Worm (Caenorhabditis elegans) whole organism, L4 larva: Measurements from ENCODE around the gene C02F12.8.
A peak's percentile ranks its signal among the peaks of the same experiment; 100 is the strongest.

Experiments
- F26F4.8 ChIP-seq: fragments of 200-800 bp; sonication (Bioruptor generic); conservative IDR thresholded peaks from 2 replicates; pipeline ENCODE4 v1.3.6; 2022; ENCODE audit warnings: missing genetic modification characterization, missing compliant biosample characterization
- F49E8.2 ChIP-seq: sonication (generic microtip); optimal IDR thresholded peaks from 2 replicates; lab custom pipeline; 2016; ENCODE audit warnings: missing compliant biosample characterization, mild to moderate bottlenecking, missing genetic modification characterization, borderline replicate concordance
- Y48G9A.11 ChIP-seq: fragments of 200-800 bp; sonication (Bioruptor generic); IDR thresholded peaks from 2 replicates; pipeline ENCODE4 v1.3.6; 2022; ENCODE audit warnings: missing genetic modification reagents, missing genetic modification characterization, missing compliant biosample characterization
- ZK337.2 ChIP-seq: fragments of 200-800 bp; sonication (Bioruptor generic); IDR thresholded peaks from 2 replicates; pipeline ENCODE4 v1.3.6; 2022; ENCODE audit warnings: missing genetic modification reagents, missing genetic modification characterization, missing compliant biosample characterization
- aly-2 ChIP-seq: sonication (generic microtip); optimal IDR thresholded peaks from 2 replicates; lab custom pipeline; 2018; ENCODE audit warnings: missing biosample characterization, missing genetic modification characterization
- ama-1 ChIP-seq: fragments of 150-350 bp; optimal IDR thresholded peaks from 2 replicates; lab custom pipeline; 2014; ENCODE audit warnings: inconsistent platforms, mixed read lengths
- ceh-20 ChIP-seq: fragments of 200-800 bp; sonication (Bioruptor generic); IDR thresholded peaks from 2 replicates; pipeline ENCODE4 v1.3.6; 2022; ENCODE audit warnings: missing genetic modification reagents, missing genetic modification characterization, missing compliant biosample characterization
- ceh-62 ChIP-seq: sonication (generic microtip); optimal IDR thresholded peaks from 2 replicates; lab custom pipeline; 2017; ENCODE audit warnings: missing biosample characterization, missing genetic modification characterization
- daf-12 ChIP-seq: fragments of 150-350 bp; optimal IDR thresholded peaks from 2 replicates; lab custom pipeline; 2014; ENCODE audit warnings: missing biosample characterization, missing genetic modification reagents, missing genetic modification characterization
- daf-16 ChIP-seq, 3 experiments: sonication (generic microtip); optimal IDR thresholded peaks; 2 replicates each; lab custom pipeline; 2016 to 2017; ENCODE audit warnings: missing genetic modification characterization in 3 of 3, missing genetic modification reagents in 3 of 3, mild to moderate bottlenecking in 2 of 3, missing compliant biosample characterization in 2 of 3, missing biosample characterization in 1 of 3, moderate library complexity in 1 of 3
- dmd-9 ChIP-seq: fragments of 200-800 bp; sonication (Bioruptor generic); IDR thresholded peaks from 2 replicates; pipeline ENCODE4 v1.3.6; 2022; ENCODE audit warnings: missing genetic modification reagents, missing genetic modification characterization, missing compliant biosample characterization
- egl-27 ChIP-seq: sonication (generic microtip); optimal IDR thresholded peaks from 3 replicates; lab custom pipeline; 2017; ENCODE audit warnings: missing biosample characterization, missing genetic modification reagents, missing genetic modification characterization
- fos-1 ChIP-seq: fragments of 150-350 bp; optimal IDR thresholded peaks from 2 replicates; lab custom pipeline; 2014; ENCODE audit warnings: missing biosample characterization, missing genetic modification characterization
- hlh-30 ChIP-seq: sonication (generic microtip); optimal IDR thresholded peaks from 2 replicates; lab custom pipeline; 2017; ENCODE audit warnings: antibody characterized with exemption, mild to moderate bottlenecking, missing genetic modification characterization, missing compliant biosample characterization; ENCODE audit not compliant: insufficient read depth
- hmg-1.1 ChIP-seq: fragments of 200-800 bp; sonication (Bioruptor generic); IDR thresholded peaks from 2 replicates; pipeline ENCODE4 v1.3.6; 2022; ENCODE audit warnings: missing genetic modification reagents, missing genetic modification characterization, missing compliant biosample characterization
- lin-29 ChIP-seq: fragments of 200-800 bp; sonication (Bioruptor generic); IDR thresholded peaks from 2 replicates; pipeline ENCODE4 v1.3.6; 2022; ENCODE audit warnings: missing genetic modification reagents, missing genetic modification characterization, missing compliant biosample characterization
- lin-38 ChIP-seq: fragments of 200-800 bp; sonication (Bioruptor generic); IDR thresholded peaks from 2 replicates; pipeline ENCODE4 v1.3.6; 2022; ENCODE audit warnings: missing genetic modification reagents, missing genetic modification characterization, missing compliant biosample characterization
- lin-39 ChIP-seq: fragments of 150-350 bp; optimal IDR thresholded peaks from 2 replicates; lab custom pipeline; 2014; ENCODE audit warnings: missing biosample characterization, missing genetic modification reagents, missing genetic modification characterization
- lsy-2 ChIP-seq, 2 experiments: fragments of 150-350 bp in 1 of 2; sonication (generic microtip) in 1 of 2; optimal IDR thresholded peaks; 2 replicates each; lab custom pipeline; 2014 to 2017; ENCODE audit warnings: missing biosample characterization in 2 of 2, missing genetic modification characterization in 2 of 2
- nhr-102 ChIP-seq: sonication (generic microtip); optimal IDR thresholded peaks from 2 replicates; lab custom pipeline; 2016; ENCODE audit warnings: mild to moderate bottlenecking, missing genetic modification characterization, moderate library complexity, missing compliant biosample characterization
- nhr-25 ChIP-seq: sonication (generic microtip); optimal IDR thresholded peaks from 2 replicates; lab custom pipeline; 2017; ENCODE audit warnings: missing genetic modification characterization, mild to moderate bottlenecking, missing compliant biosample characterization, antibody characterized with exemption, moderate library complexity, borderline replicate concordance; ENCODE audit not compliant: insufficient read depth
- nhr-42 ChIP-seq: fragments of 200-800 bp; sonication (Bioruptor generic); IDR thresholded peaks from 2 replicates; pipeline ENCODE4 v1.3.6; 2022; ENCODE audit warnings: missing genetic modification characterization, missing compliant biosample characterization
- nhr-6 ChIP-seq: fragments of 150-350 bp; optimal IDR thresholded peaks from 2 replicates; lab custom pipeline; 2014; ENCODE audit warnings: missing biosample characterization, missing genetic modification characterization
- php-3 ChIP-seq: fragments of 200-800 bp; sonication (Bioruptor generic); IDR thresholded peaks from 2 replicates; pipeline ENCODE4 v1.3.6; 2022; ENCODE audit warnings: missing genetic modification reagents, missing genetic modification characterization, missing compliant biosample characterization
- saeg-2 ChIP-seq: fragments of 200-800 bp; sonication (Bioruptor generic); IDR thresholded peaks from 2 replicates; pipeline ENCODE4 v1.3.6; 2022; ENCODE audit warnings: missing genetic modification reagents, missing genetic modification characterization, missing compliant biosample characterization
- sdz-12 ChIP-seq: fragments of 200-800 bp; sonication (Bioruptor generic); optimal IDR thresholded peaks from 2 replicates; lab custom pipeline; 2018; ENCODE audit warnings: mild to moderate bottlenecking, missing genetic modification characterization, missing compliant biosample characterization
- set-16 ChIP-seq: fragments of 200-800 bp; sonication (Bioruptor generic); IDR thresholded peaks from 2 replicates; pipeline ENCODE4 v1.3.6; 2022; ENCODE audit warnings: missing genetic modification reagents, missing genetic modification characterization, missing compliant biosample characterization
- snpc-1.2 ChIP-seq: fragments of 200-800 bp; sonication (Bioruptor generic); IDR thresholded peaks from 2 replicates; pipeline ENCODE4 v1.3.6; 2022; ENCODE audit warnings: missing genetic modification reagents, missing genetic modification characterization, missing compliant biosample characterization
- unc-39 ChIP-seq: sonication (generic microtip); optimal IDR thresholded peaks from 2 replicates; lab custom pipeline; 2017; ENCODE audit warnings: missing biosample characterization, missing genetic modification characterization
- unc-62 ChIP-seq, 3 experiments: fragments of 150-350 bp in 1 of 3; sonication (generic microtip); optimal IDR thresholded peaks in 2 of 3; peaks in 1 of 3; 1 replicate in 1 of 3; 2 replicates in 2 of 3; lab custom pipeline; 2014 to 2017; ENCODE audit warnings: missing biosample characterization in 3 of 3, missing genetic modification characterization in 3 of 3, missing genetic modification reagents in 3 of 3, missing genotype in 1 of 3
- zag-1 ChIP-seq: fragments of 150-350 bp; optimal IDR thresholded peaks from 2 replicates; lab custom pipeline; 2014; ENCODE audit warnings: missing biosample characterization, missing genetic modification characterization
- ztf-11 ChIP-seq: fragments of 150-350 bp; optimal IDR thresholded peaks from 2 replicates; lab custom pipeline; 2014; ENCODE audit warnings: missing biosample characterization, missing genetic modification characterization

The C02F12.8 gene

DNA sequence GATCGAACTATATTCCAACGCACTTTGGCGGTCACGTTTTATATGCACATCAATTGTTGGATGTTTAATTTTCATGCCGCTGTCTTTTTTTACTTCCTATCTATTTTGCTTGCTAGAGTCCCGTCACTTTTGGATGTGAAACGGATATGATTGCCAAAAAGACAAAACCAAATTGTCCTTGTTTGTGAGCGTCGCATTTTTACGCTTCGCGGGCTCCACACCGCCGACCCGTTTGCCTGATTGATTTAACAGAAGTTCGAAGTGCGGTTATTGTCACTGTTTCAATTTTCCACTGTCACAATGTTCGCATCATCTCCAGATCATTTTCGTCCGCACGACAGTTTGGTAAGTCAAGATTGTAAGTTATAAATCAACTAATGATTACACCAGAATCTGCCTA lies 21.8 kb upstream of the C02F12.8 start, which contains the start of gene C01C4.2:
TSS of gene C01C4.2 (plus strand) at position 301 of the 400 bp plus-strand sequence.
- no peak for TF ChIP-seq aly-2 (tag; lab: Kevin White, UChicago)
- TF ChIP-seq unc-62 (GFP tag; optimal IDR thresholded peaks at IDR 0.05 in 1 of 2; lab: Kevin White, UChicago), result no peak
- no peak for TF ChIP-seq unc-62 (tag; optimal IDR thresholded peaks at IDR 0.05; lab: Kevin White, UChicago)
- TF ChIP-seq daf-12 (tag; lab: Kevin White, UChicago), result no peak
- TF ChIP-seq dmd-9, result 0 out of 2 replicates have a peak, but pooled peaks have one; percentile 13
- TF ChIP-seq saeg-2, result no peak

DNA sequence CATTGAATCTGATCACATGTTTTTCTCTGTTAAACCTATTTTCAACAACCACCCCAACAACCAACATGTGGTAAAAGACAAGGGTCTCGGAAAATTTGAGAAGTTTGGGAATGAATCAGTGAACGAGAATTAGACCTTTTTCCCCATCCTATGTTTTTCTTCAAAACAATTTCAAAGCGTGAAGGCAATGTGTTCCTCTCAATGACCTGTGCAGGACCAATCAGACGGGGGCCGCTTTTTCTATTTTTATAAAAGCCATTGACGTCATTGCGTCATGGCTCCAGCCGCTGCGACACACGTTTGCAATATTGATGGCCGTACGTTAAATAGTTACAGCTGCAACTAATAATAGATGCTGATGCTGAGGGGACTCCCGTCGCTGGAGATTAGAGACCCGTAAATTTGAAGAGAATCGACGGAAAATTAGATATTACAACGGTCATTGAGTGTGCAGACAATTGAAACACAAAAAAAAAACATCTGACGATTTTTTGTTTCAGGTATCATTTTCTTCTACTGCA lies 18.6 kb upstream of the C02F12.8 start:
- TF ChIP-seq ceh-20 (GFP tag; lab: Robert Waterston, UW), result 0 out of 2 replicates have a peak, but pooled peaks have one; percentile 8
- peak in 1 of 2 experiments; percentile 76 for TF ChIP-seq daf-16 (GFP tag; optimal IDR thresholded peaks at IDR 0.05; lab: Kevin White, UChicago)
- TF ChIP-seq daf-16 (tag; optimal IDR thresholded peaks at IDR 0.05; lab: Kevin White, UChicago), result no peak
- TF ChIP-seq unc-62 (GFP tag; optimal IDR thresholded peaks at IDR 0.05 in 1 of 2; lab: Kevin White, UChicago), result peak in 1 of 2 experiments; percentile 89
- TF ChIP-seq unc-62 (tag; optimal IDR thresholded peaks at IDR 0.05; lab: Kevin White, UChicago), result no peak
- no peak for TF ChIP-seq fos-1 (tag; lab: Kevin White, UChicago)
- no peak for TF ChIP-seq nhr-42 (GFP tag; lab: Robert Waterston, UW)
- 0 out of 2 replicates have a peak, but pooled peaks have one; percentile 25 for TF ChIP-seq hmg-1.1

DNA sequence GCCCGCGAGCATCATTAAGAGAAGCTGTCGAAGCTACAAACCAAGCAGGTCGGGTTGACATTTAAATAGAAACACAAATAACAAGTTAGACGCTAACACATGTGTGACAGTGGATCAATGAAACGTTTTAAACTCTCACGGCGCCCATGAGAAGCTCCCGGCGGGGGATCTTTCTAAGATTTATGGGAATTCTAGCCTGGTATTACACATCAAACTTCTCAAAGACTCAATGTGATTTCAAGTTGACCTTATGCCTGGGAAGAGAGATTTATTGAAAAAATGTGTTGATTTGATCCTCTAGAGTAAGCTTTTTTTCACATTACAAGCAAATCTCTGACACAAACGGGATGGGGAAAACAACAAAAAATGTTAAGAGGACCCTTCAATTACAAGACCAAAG lies 16.7 kb upstream of the C02F12.8 start:
- TF ChIP-seq Y48G9A.11 (GFP tag; lab: Robert Waterston, UW) (no peak), F49E8.2 (tag; lab: Kevin White, UChicago) (no peak), daf-16 (GFP tag; optimal IDR thresholded peaks at IDR 0.05; lab: Kevin White, UChicago) (peak in 1 of 2 experiments; percentile 55), daf-16 (tag; optimal IDR thresholded peaks at IDR 0.05; lab: Kevin White, UChicago) (no peak)
- TF ChIP-seq, all 104 proteins: peak for 1

DNA sequence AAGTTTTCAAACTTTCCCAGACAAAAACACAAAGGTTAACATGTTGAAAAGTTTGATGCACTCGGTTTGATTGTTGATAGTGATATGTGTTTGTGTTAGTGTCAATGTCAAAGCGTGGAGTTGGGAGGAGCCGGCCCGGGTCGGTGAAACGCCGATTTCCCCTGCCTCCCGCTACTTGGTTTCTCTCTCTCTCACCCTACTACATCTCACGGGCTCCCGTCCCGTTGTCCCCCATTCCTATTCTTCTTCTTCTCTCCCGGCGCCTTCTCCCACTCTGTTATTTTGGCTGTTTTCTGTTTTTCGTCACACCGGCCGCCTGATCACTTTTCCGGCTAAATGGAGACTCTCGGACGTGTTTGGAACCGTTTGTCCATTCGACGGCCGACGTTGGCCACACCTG lies 13.3 kb upstream of the C02F12.8 start:
- TF ChIP-seq nhr-25 (tag; lab: Kevin White, UChicago) (no peak), sdz-12 (GFP tag; lab: Kevin White, UChicago) (no peak), fos-1 (tag; lab: Kevin White, UChicago) (no peak), ZK337.2 (GFP tag; lab: Robert Waterston, UW) (no peak), php-3 (GFP tag; lab: Robert Waterston, UW) (no peak), set-16 (GFP tag; lab: Robert Waterston, UW) (peak; percentile 58; the same call in 1 of the 2 replicates), nhr-6 (tag; lab: Kevin White, UChicago) (no peak), ama-1 (lab: Kevin White, UChicago) (no peak), lin-29 (no peak), lin-39 (tag; lab: Kevin White, UChicago) (no peak), ceh-62 (tag; lab: Kevin White, UChicago) (no peak), nhr-102 (tag; lab: Kevin White, UChicago) (no peak), zag-1 (no peak), F26F4.8 (GFP tag; lab: Robert Waterston, UW) (no peak), daf-16 (GFP tag; optimal IDR thresholded peaks at IDR 0.05; lab: Kevin White, UChicago) (peak in 1 of 2 experiments; percentile 64), daf-16 (tag; optimal IDR thresholded peaks at IDR 0.05; lab: Kevin White, UChicago) (no peak), hlh-30 (tag; lab: Kevin White, UChicago) (no peak)

DNA sequence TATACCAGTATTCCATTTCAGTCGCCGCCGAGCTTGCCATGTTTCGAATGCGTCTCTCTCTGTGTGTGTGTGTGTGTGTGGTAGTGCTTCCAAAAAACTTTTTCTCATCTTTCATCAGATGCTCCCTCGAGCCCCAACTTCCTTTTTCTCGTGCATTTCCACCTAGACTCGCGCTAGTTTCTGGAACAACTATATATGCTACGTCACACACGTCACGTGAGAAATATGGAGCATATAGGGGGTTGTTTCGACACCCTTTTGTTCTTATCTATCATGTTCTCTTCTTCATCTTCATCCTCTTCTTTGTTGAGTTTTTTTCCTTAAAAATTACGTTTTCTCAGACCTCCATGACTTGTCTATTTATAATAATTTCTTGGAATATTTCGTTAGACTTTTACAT lies 12.3 kb upstream of the C02F12.8 start:
- TF ChIP-seq lsy-2 (tag; optimal IDR thresholded peaks at IDR 0.05; lab: Kevin White, UChicago) (peak in 1 of 2 experiments; percentile 15), ceh-20 (GFP tag; lab: Robert Waterston, UW) (0 out of 2 replicates have a peak, but pooled peaks have one; percentile 20), unc-39 (no peak), snpc-1.2 (GFP tag; lab: Robert Waterston, UW) (no peak), lin-38 (GFP tag; lab: Robert Waterston, UW) (no peak), hlh-30 (tag; lab: Kevin White, UChicago) (peak; percentile 68), unc-62 (GFP tag; optimal IDR thresholded peaks at IDR 0.05 in 1 of 2; lab: Kevin White, UChicago) (peak in 1 of 2 experiments; percentile 94), unc-62 (tag; optimal IDR thresholded peaks at IDR 0.05; lab: Kevin White, UChicago) (no peak), ztf-11 (tag; lab: Kevin White, UChicago) (no peak), sdz-12 (GFP tag; lab: Kevin White, UChicago) (no peak), php-3 (GFP tag; lab: Robert Waterston, UW) (no peak), egl-27 (tag; lab: Kevin White, UChicago) (no peak)
